Fruit fly (Drosophila melanogaster): ENCODE measurements around the gene ear.

Gene ear

dm6 chr3R:15339111-15339510, 18.6 kb downstream of the ear start:
- TF ChIP-seq noc (tag; optimal IDR thresholded peaks at IDR 0.05) = no peak

DNA sequence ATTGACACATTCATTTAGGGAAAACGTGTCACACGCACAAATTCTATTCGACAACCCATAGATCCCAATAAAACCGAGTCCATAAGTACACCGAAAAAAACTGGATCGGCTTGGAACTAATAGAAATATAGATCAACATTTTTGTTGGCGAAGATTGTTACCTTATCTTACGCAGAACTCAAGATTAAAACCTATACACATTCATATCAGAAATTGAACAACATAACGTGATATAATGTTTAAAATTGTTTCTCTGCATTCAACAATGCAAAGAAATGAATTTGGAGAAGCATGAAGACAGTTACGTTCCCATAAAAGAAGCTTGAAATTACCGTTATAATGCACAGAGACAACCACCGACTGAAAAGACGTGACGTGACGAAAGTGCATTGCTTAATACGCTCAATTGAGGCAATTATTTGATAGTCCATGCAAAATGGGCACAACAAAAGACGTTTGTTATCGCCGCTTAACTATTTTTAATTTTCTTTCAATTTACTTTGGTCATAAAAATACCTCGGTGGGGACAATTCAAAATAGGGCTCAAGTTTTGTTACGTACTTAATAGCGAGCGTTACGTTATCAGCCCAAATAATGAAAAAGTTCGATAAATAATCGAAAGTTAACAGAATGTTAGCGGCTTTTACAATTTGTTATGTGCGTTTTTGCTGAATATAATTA, 19.6 kb downstream of the ear start, which contains the start of gene SerRS-m:
SerRS-m (plus strand) TSS at position 616 of the 681 bp plus-strand sequence.
- no peak for TF ChIP-seq noc (tag; optimal IDR thresholded peaks at IDR 0.05)

- no peak for TF ChIP-seq noc (tag; optimal IDR thresholded peaks at IDR 0.05)
Observed at dm6 chr3R:15342432-15342925, 21.9 kb downstream of the ear start.

dm6 chr3R:15342926-15343685, 22.6 kb downstream of the ear start, which contains the start of gene Nagk:
Gene Nagk (minus strand): TSS chr3R:15343256.
- peak; percentile 75 for TF ChIP-seq noc (tag; optimal IDR thresholded peaks at IDR 0.05)

dm6 chr3R:15345198-15346017, 24.9 kb downstream of the ear start:
- TF ChIP-seq noc (tag; optimal IDR thresholded peaks at IDR 0.05) = peak; percentile 22

- TF ChIP-seq noc (tag; optimal IDR thresholded peaks at IDR 0.05) = no peak
Observed at dm6 chr3R:15346018-15346383, 25.4 kb downstream of the ear start, which contains the start of the genes Surf4 and CG31301. Gene Surf4 (minus strand): TSS chr3R:15346176. Gene CG31301 (plus strand): TSS chr3R:15346205.

DNA sequence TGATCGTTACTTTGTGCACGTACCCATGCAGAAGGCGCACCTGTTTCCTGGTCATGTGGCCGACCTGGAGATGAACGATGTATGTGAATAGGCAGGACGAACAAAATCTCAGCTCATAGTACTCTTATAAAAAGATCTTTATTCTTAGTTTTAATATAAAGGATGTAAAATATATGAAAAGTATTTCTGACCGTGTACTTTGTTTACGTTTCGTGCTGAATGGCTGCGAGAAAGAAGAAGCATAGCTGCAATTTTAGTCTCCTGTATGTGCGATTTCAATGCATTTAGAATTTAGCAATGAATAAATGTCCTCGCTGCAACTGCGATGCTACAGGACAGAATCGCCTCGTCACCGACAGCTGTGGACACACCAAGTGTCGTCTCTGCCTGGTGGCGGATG, 27.3 kb downstream of the ear start, which contains the start of the genes CG42726 and CG42727:
CG42726 (plus strand) TSS at position 227 of the 400 bp plus-strand sequence.
CG42727 (plus strand) TSS at position 227 of the 400 bp plus-strand sequence.
- no peak for TF ChIP-seq noc (tag; optimal IDR thresholded peaks at IDR 0.05)

DNA sequence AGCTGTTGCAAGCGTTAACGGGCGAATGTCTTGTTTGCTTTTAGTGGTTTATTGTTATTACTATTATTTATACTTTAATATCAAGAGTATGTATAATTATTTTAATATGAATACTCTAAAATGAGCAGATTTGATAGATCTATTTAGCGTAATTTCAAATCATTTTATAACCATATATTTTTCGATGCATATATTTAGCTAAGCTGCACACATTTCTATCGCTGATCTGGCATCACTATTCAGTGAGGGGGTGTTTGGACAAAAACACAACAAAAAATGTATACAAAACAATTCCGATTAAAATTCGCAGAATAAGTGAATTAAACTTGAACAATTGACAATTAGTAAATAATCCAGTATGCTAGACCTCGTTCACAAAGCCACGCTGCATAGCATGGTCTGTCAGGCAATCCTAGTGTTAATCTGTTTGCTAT, 30.5 kb downstream of the ear start, which contains the start of the genes Trs33 and Tmtc4:
Trs33 (minus strand) TSS at position 3 of the 434 bp plus-strand sequence.
Tmtc4 (plus strand) TSS at position 233 of the 434 bp plus-strand sequence.
- TF ChIP-seq noc (tag; optimal IDR thresholded peaks at IDR 0.05) = peak; percentile 47

DNA sequence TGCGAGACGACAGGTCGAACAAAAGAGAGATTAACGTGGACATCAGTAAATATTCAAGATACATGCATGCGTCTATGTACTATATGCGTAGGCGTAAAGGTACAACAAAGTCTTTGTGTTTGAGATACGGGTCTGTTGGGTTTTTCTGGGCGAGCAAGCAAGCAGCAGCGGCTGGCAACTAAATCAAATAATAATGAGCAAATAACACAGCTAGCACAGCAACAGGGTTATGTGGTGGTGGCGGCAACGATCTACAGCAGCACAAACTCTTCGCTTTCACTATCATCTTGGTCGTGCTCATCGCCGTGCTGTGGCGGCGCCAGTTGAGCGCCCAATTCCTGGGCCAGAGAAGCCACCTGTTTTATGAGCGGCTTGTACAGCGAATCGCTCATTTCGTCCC, 33.5 kb downstream of the ear start:
- no peak for TF ChIP-seq noc (tag; optimal IDR thresholded peaks at IDR 0.05)

- TF ChIP-seq noc (tag; optimal IDR thresholded peaks at IDR 0.05) = no peak
Observed at dm6 chr3R:15356152-15356551, 35.6 kb downstream of the ear start.

DNA sequence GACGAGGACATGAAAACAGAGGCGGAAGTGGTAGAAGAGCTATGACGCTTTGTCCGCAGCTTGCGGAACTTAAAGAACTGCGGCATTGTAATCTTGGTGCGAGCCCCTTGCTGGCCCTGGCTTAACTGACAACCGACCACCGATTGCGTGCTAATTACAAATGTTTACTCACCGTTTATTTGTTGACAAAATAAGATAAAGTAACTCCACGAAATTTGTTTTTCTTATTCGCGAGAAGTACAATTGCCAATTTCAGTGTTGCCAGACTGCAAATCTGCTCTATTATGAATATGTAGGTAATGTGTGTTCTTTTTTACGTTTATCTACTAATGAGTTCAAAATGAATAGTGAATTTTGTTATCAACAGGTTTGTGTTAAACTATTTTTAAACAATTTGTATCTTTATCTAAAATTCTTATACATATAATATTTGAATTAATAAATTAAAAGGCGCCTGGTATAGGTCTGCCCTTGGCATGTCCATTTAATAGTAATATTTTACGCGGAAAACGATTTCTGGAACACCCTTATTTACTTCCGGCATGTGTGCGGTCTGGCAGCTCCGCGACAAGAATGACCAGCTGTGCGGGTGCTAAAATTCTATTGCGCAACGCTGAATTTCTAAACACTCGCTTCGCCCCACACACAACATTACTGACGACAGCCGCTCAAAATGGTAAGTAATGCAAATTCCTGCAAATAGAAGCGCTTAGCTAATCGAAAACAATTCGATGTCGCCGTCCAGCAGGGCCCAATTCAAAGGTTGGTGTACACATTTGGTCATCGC, 36.3 kb downstream of the ear start, which contains the start of the genes Atg4b and Hibch:
Atg4b (minus strand) TSS at position 280 of the 787 bp plus-strand sequence.
Hibch (plus strand) TSS at position 585 of the 787 bp plus-strand sequence.
- TF ChIP-seq noc (tag; optimal IDR thresholded peaks at IDR 0.05) = peak; percentile 88

- no peak for TF ChIP-seq noc (tag; optimal IDR thresholded peaks at IDR 0.05)
Observed at dm6 chr3R:15361490-15361889, 40.9 kb downstream of the ear start, which contains the start of the genes Cog2 and Trax. Gene Cog2 (minus strand): TSS chr3R:15361657. Gene Trax (plus strand): TSS chr3R:15361692.

- TF ChIP-seq noc (tag; optimal IDR thresholded peaks at IDR 0.05) = no peak
Observed at dm6 chr3R:15363608-15364007, 43.1 kb downstream of the ear start, which contains the start of gene CG6171. Gene CG6171 (minus strand): TSS chr3R:15363857.

- no peak for TF ChIP-seq noc (tag; optimal IDR thresholded peaks at IDR 0.05)
Observed at dm6 chr3R:15366839-15367238, 46.3 kb downstream of the ear start.
